Worm (Caenorhabditis elegans) whole organism, L1 larva: ENCODE results near the gene F23D12.3.
A peak's percentile ranks its signal among the peaks of the same experiment; 100 is the strongest.

Experiments
- aha-1 ChIP-seq: fragments of 150-350 bp; optimal IDR thresholded peaks from 2 replicates; lab custom pipeline; 2014; ENCODE audit warnings: missing biosample characterization, missing genetic modification characterization
- ceh-82 ChIP-seq, 3 experiments: fragments of 150-350 bp in 1 of 3; sonication (generic microtip) in 2 of 3; optimal IDR thresholded peaks; 2 replicates each; lab custom pipeline; 2014 to 2017; ENCODE audit warnings: missing biosample characterization in 3 of 3, missing genetic modification characterization in 3 of 3
- ceh-90 ChIP-seq: sonication (generic microtip); optimal IDR thresholded peaks from 2 replicates; lab custom pipeline; 2016; ENCODE audit warnings: missing genetic modification characterization, missing compliant biosample characterization
- dpl-1 ChIP-seq, 3 experiments: fragments of 150-350 bp in 2 of 3; sonication (generic microtip) in 1 of 3; optimal IDR thresholded peaks; 2 replicates each; lab custom pipeline; 2014 to 2017; ENCODE audit warnings: missing biosample characterization in 3 of 3, missing genetic modification characterization in 3 of 3, missing genetic modification reagents in 3 of 3
- dsc-1 ChIP-seq: sonication (generic microtip); optimal IDR thresholded peaks from 2 replicates; lab custom pipeline; 2016; ENCODE audit warnings: mild to moderate bottlenecking, missing genetic modification characterization, missing compliant biosample characterization
- efl-3 ChIP-seq: fragments of 200-800 bp; sonication (Bioruptor generic); optimal IDR thresholded peaks from 2 replicates; lab custom pipeline; 2018; ENCODE audit warnings: mild to moderate bottlenecking, missing genetic modification characterization, missing compliant biosample characterization
- egl-13 ChIP-seq: sonication (generic microtip); optimal IDR thresholded peaks from 2 replicates; lab custom pipeline; 2016; ENCODE audit warnings: missing genotype, missing genetic modification reagents, missing genetic modification characterization, missing compliant biosample characterization
- egl-27 ChIP-seq, 2 experiments: fragments of 150-350 bp in 1 of 2; sonication (generic microtip); optimal IDR thresholded peaks; 3 replicates each; lab custom pipeline; 2017 to 2018; ENCODE audit warnings: missing biosample characterization in 2 of 2, missing genetic modification characterization in 2 of 2, missing genetic modification reagents in 2 of 2
- elt-2 ChIP-seq: sonication (generic microtip); optimal IDR thresholded peaks from 2 replicates; lab custom pipeline; 2016; ENCODE audit warnings: missing genetic modification characterization, mild to moderate bottlenecking, inconsistent platforms, missing compliant biosample characterization, missing genetic modification reagents
- fkh-8 ChIP-seq: sonication (generic microtip); optimal IDR thresholded peaks from 2 replicates; lab custom pipeline; 2016; ENCODE audit warnings: mild to moderate bottlenecking, missing genetic modification characterization, missing compliant biosample characterization
- fos-1 ChIP-seq: fragments of 150-350 bp; optimal IDR thresholded peaks from 2 replicates; lab custom pipeline; 2014; ENCODE audit warnings: missing biosample characterization, missing genetic modification characterization
- hlh-4 ChIP-seq: sonication (generic microtip); optimal IDR thresholded peaks from 2 replicates; lab custom pipeline; 2016; ENCODE audit warnings: mild to moderate bottlenecking, missing genetic modification characterization, missing compliant biosample characterization
- hpl-2 ChIP-seq: fragments of 150-350 bp; optimal IDR thresholded peaks from 2 replicates; lab custom pipeline; 2014; ENCODE audit warnings: missing biosample characterization, missing genetic modification reagents, missing genetic modification characterization
- jun-1 ChIP-seq: fragments of 150-350 bp; optimal IDR thresholded peaks from 2 replicates; lab custom pipeline; 2014; ENCODE audit warnings: missing biosample characterization, missing genetic modification reagents, missing genetic modification characterization
- lin-13 ChIP-seq: fragments of 150-350 bp; optimal IDR thresholded peaks from 2 replicates; lab custom pipeline; 2014; ENCODE audit warnings: missing biosample characterization, missing genetic modification reagents, missing genetic modification characterization
- lin-14 ChIP-seq: fragments of 200-800 bp; sonication (Bioruptor generic); optimal IDR thresholded peaks from 2 replicates; lab custom pipeline; 2018; ENCODE audit warnings: mild to moderate bottlenecking, missing genetic modification characterization, moderate library complexity, missing compliant biosample characterization
- lin-15B ChIP-seq: fragments of 150-350 bp; sonication (generic microtip); optimal IDR thresholded peaks from 3 replicates; lab custom pipeline; 2014; ENCODE audit warnings: missing biosample characterization, missing genetic modification characterization
- lir-3 ChIP-seq: sonication (generic microtip); optimal IDR thresholded peaks from 2 replicates; lab custom pipeline; 2016; ENCODE audit warnings: mild to moderate bottlenecking, missing genetic modification characterization, moderate library complexity, missing compliant biosample characterization; ENCODE audit not compliant: poor library complexity
- lsy-2 ChIP-seq, 2 experiments: fragments of 150-350 bp; optimal IDR thresholded peaks; 2 replicates each; lab custom pipeline; 2014; ENCODE audit warnings: missing biosample characterization in 2 of 2, missing genetic modification characterization in 2 of 2
- mab-9 ChIP-seq: fragments of 200-800 bp; sonication (Bioruptor generic); IDR thresholded peaks from 2 replicates; pipeline ENCODE4 v1.3.6; 2022; ENCODE audit warnings: missing genetic modification reagents, missing genetic modification characterization, missing compliant biosample characterization
- mep-1 ChIP-seq: fragments of 150-350 bp; optimal IDR thresholded peaks from 2 replicates; lab custom pipeline; 2014; ENCODE audit warnings: missing biosample characterization, missing genetic modification characterization
- nhr-19 ChIP-seq: fragments of 200-800 bp; sonication (Bioruptor generic); conservative IDR thresholded peaks from 2 replicates; pipeline ENCODE4 v1.3.6; 2022; ENCODE audit warnings: missing genetic modification characterization, missing compliant biosample characterization
- nhr-20 ChIP-seq: sonication (generic microtip); optimal IDR thresholded peaks from 2 replicates; lab custom pipeline; 2016; ENCODE audit warnings: mild to moderate bottlenecking, missing genetic modification characterization, missing compliant biosample characterization
- nhr-47 ChIP-seq: sonication (generic microtip); optimal IDR thresholded peaks from 2 replicates; lab custom pipeline; 2016; ENCODE audit warnings: mild to moderate bottlenecking, missing genetic modification characterization, moderate library complexity, missing compliant biosample characterization
- nhr-71 ChIP-seq: sonication (generic microtip); optimal IDR thresholded peaks from 2 replicates; lab custom pipeline; 2016; ENCODE audit warnings: mild to moderate bottlenecking, missing genetic modification characterization, moderate library complexity, missing compliant biosample characterization
- nhr-84 ChIP-seq: sonication (generic microtip); optimal IDR thresholded peaks from 2 replicates; lab custom pipeline; 2017; ENCODE audit warnings: missing biosample characterization, missing genetic modification characterization
- nhr-90 ChIP-seq: sonication (generic microtip); optimal IDR thresholded peaks from 2 replicates; lab custom pipeline; 2016; ENCODE audit warnings: mild to moderate bottlenecking, missing genetic modification characterization, missing compliant biosample characterization; ENCODE audit not compliant: poor library complexity
- pag-3 ChIP-seq: sonication (generic microtip); optimal IDR thresholded peaks from 2 replicates; lab custom pipeline; 2017; ENCODE audit warnings: missing genetic modification characterization, mild to moderate bottlenecking, missing compliant biosample characterization, antibody characterized with exemption, borderline replicate concordance; ENCODE audit not compliant: insufficient read depth
- pax-3 ChIP-seq: fragments of 200-800 bp; sonication (Bioruptor generic); optimal IDR thresholded peaks from 2 replicates; lab custom pipeline; 2018; ENCODE audit warnings: mild to moderate bottlenecking, missing genetic modification characterization, moderate library complexity, missing compliant biosample characterization
- pqm-1 ChIP-seq: sonication (generic microtip); optimal IDR thresholded peaks from 3 replicates; lab custom pipeline; 2017; ENCODE audit warnings: missing biosample characterization, missing genetic modification characterization
- rnt-1 ChIP-seq: sonication (generic microtip); optimal IDR thresholded peaks from 2 replicates; lab custom pipeline; 2016; ENCODE audit warnings: mild to moderate bottlenecking, missing genetic modification characterization, moderate library complexity, missing compliant biosample characterization
- skn-1 ChIP-seq: fragments of 150-350 bp; optimal IDR thresholded peaks from 2 replicates; lab custom pipeline; 2014; ENCODE audit warnings: missing biosample characterization, missing genetic modification characterization
- snpc-4 ChIP-seq: fragments of 150-350 bp; optimal IDR thresholded peaks from 2 replicates; lab custom pipeline; 2014; ENCODE audit warnings: missing biosample characterization, missing genetic modification characterization
- snu-23 ChIP-seq: sonication (generic microtip); optimal IDR thresholded peaks from 2 replicates; lab custom pipeline; 2016; ENCODE audit warnings: missing genetic modification characterization, missing compliant biosample characterization
- sox-4 ChIP-seq: sonication (generic microtip); optimal IDR thresholded peaks from 2 replicates; lab custom pipeline; 2016; ENCODE audit warnings: missing genetic modification characterization, missing compliant biosample characterization
- swsn-7 ChIP-seq: sonication (generic microtip); optimal IDR thresholded peaks from 2 replicates; lab custom pipeline; 2016; ENCODE audit warnings: missing genetic modification characterization, missing compliant biosample characterization
- tbx-2 ChIP-seq: sonication (generic microtip); optimal IDR thresholded peaks from 2 replicates; lab custom pipeline; 2016; ENCODE audit warnings: missing genetic modification characterization, missing compliant biosample characterization
- unc-86 ChIP-seq: sonication (generic microtip); optimal IDR thresholded peaks from 2 replicates; lab custom pipeline; 2016; ENCODE audit warnings: missing genetic modification characterization, missing compliant biosample characterization
- unc-98 ChIP-seq: fragments of 200-800 bp; sonication (Bioruptor generic); IDR thresholded peaks from 2 replicates; pipeline ENCODE4 v1.3.6; 2022; ENCODE audit warnings: missing genetic modification characterization, missing compliant biosample characterization
- xbp-1 ChIP-seq: sonication (generic microtip); optimal IDR thresholded peaks from 2 replicates; lab custom pipeline; 2016; ENCODE audit warnings: missing genetic modification characterization, missing compliant biosample characterization
- zag-1 ChIP-seq: fragments of 150-350 bp; optimal IDR thresholded peaks from 2 replicates; lab custom pipeline; 2014; ENCODE audit warnings: missing biosample characterization, missing genetic modification characterization
- zip-4 ChIP-seq: fragments of 200-800 bp; sonication (Bioruptor generic); optimal IDR thresholded peaks from 2 replicates; lab custom pipeline; 2018; ENCODE audit warnings: mild to moderate bottlenecking, missing genetic modification characterization, moderate library complexity, missing compliant biosample characterization

F23D12.3 gene

ce11 chrX:14476625-14477257, 34.3 kb downstream of the F23D12.3 start (continued):
- TF ChIP-seq ceh-90 (tag; lab: Kevin White, UChicago) = no peak
- peak; percentile 38 to 57 (median 46) for TF ChIP-seq ceh-82 (tag; optimal IDR thresholded peaks at IDR 0.05; lab: Kevin White, UChicago)
- TF ChIP-seq, all 84 proteins: peak for 28

ce11 chrX:14477338-14477737, 34.9 kb downstream of the F23D12.3 start:
- peak; percentile 35 for TF ChIP-seq elt-2 (tag; lab: Kevin White, UChicago)
- TF ChIP-seq lin-13 = no peak
- no peak for TF ChIP-seq nhr-90
- no peak for TF ChIP-seq dpl-1 (GFP tag; optimal IDR thresholded peaks at IDR 0.05; lab: Kevin White, UChicago)
- no peak for TF ChIP-seq hlh-4 (tag; lab: Kevin White, UChicago)
- TF ChIP-seq fos-1 (tag; lab: Kevin White, UChicago) = no peak
- TF ChIP-seq nhr-84 (tag; lab: Kevin White, UChicago) = no peak
- no peak for TF ChIP-seq ceh-82 (tag; optimal IDR thresholded peaks at IDR 0.05; lab: Kevin White, UChicago)
- TF ChIP-seq zip-4 (GFP tag; lab: Kevin White, UChicago) = no peak
- TF ChIP-seq pag-3 (tag; lab: Kevin White, UChicago) = no peak
- no peak for TF ChIP-seq zag-1 (tag; lab: Kevin White, UChicago)
- no peak for TF ChIP-seq aha-1 (tag; lab: Kevin White, UChicago)
- peak; percentile 2 for TF ChIP-seq skn-1 (tag; lab: Kevin White, UChicago)
- no peak for TF ChIP-seq lin-15B (tag; lab: Kevin White, UChicago)
- TF ChIP-seq efl-3 = no peak
- TF ChIP-seq egl-27 (tag; optimal IDR thresholded peaks at IDR 0.05; lab: Kevin White, UChicago) = no peak
- TF ChIP-seq mep-1 (tag; lab: Kevin White, UChicago) = no peak
- peak; percentile 95 for TF ChIP-seq snpc-4 (tag; lab: Kevin White, UChicago)
- 0 out of 2 replicates have a peak, but pooled peaks have one; percentile 7 for TF ChIP-seq nhr-19
- TF ChIP-seq unc-98 (GFP tag; lab: Robert Waterston, UW) = no peak
- peak; percentile 18 for TF ChIP-seq nhr-47 (tag; lab: Kevin White, UChicago)
- TF ChIP-seq sox-4 (tag; lab: Kevin White, UChicago) = no peak
- no peak for TF ChIP-seq rnt-1 (tag; lab: Kevin White, UChicago)
- TF ChIP-seq nhr-20 (tag; lab: Kevin White, UChicago) = peak; percentile 0
- TF ChIP-seq, all 84 proteins: peak for 6

DNA sequence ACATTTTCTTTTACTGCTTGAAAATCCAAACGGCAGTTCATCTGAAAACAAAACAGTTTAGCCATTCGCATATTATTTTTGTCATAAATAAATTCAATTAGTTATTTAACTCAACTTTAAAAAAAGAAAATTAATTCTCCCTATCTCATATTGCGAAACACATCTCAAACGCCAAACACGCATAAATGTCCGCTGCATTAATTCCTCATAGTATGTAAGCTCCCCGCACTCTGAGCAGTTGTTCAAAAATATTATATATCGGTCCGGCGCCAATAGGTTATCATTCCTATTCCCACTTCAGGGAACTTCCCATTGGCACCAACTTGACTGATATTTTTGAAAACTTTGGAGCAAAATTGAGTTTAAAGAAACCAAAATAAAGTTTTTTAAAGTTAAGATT, 35.8 kb downstream of the F23D12.3 start:
- TF ChIP-seq mab-9 (GFP tag; lab: Robert Waterston, UW) (no peak), tbx-2 (tag; lab: Kevin White, UChicago) (peak; percentile 29), nhr-19 (peak; percentile 20), xbp-1 (tag; lab: Kevin White, UChicago) (peak; percentile 27), nhr-47 (tag; lab: Kevin White, UChicago) (peak; percentile 76), hpl-2 (no peak), lin-14 (GFP tag; lab: Kevin White, UChicago) (peak; percentile 31), rnt-1 (tag; lab: Kevin White, UChicago) (no peak), snu-23 (peak; percentile 29), dpl-1 (GFP tag; optimal IDR thresholded peaks at IDR 0.05; lab: Kevin White, UChicago) (no peak), zip-4 (GFP tag; lab: Kevin White, UChicago) (peak; percentile 72), skn-1 (tag; lab: Kevin White, UChicago) (peak; percentile 36), nhr-84 (tag; lab: Kevin White, UChicago) (no peak), unc-86 (peak; percentile 42), nhr-20 (tag; lab: Kevin White, UChicago) (peak; percentile 26), swsn-7 (tag; lab: Kevin White, UChicago) (peak; percentile 67), egl-13 (tag; lab: Kevin White, UChicago) (peak; percentile 90), fkh-8 (peak; percentile 61), dsc-1 (tag; lab: Kevin White, UChicago) (peak; percentile 82), sox-4 (tag; lab: Kevin White, UChicago) (peak; percentile 64), lsy-2 (tag; optimal IDR thresholded peaks at IDR 0.05; lab: Kevin White, UChicago) (peak; percentile 23 to 42), pqm-1 (no peak), nhr-71 (tag; lab: Kevin White, UChicago) (peak; percentile 62), lir-3 (tag; lab: Kevin White, UChicago) (peak; percentile 28), jun-1 (peak; percentile 33), ceh-82 (tag; optimal IDR thresholded peaks at IDR 0.05; lab: Kevin White, UChicago) (peak; percentile 22 to 41 (median 34)), snpc-4 (tag; lab: Kevin White, UChicago) (peak; percentile 98), pax-3 (tag; lab: Kevin White, UChicago) (peak; percentile 32)
